Worm (Caenorhabditis elegans): ENCODE results near the gene tebp-1.
A peak's percentile ranks its signal among the peaks of the same experiment; 100 is the strongest.

Gene tebp-1

ce11 chrII:14406117-14406935, 44.5 kb downstream of the tebp-1 start:
- TF ChIP-seq dao-5 (tag; optimal IDR thresholded peaks at IDR 0.05) (no peak), him-1 (tag; optimal IDR thresholded peaks at IDR 0.05) (no peak), W03F9.2 (tag; optimal IDR thresholded peaks at IDR 0.05) (no peak)

DNA sequence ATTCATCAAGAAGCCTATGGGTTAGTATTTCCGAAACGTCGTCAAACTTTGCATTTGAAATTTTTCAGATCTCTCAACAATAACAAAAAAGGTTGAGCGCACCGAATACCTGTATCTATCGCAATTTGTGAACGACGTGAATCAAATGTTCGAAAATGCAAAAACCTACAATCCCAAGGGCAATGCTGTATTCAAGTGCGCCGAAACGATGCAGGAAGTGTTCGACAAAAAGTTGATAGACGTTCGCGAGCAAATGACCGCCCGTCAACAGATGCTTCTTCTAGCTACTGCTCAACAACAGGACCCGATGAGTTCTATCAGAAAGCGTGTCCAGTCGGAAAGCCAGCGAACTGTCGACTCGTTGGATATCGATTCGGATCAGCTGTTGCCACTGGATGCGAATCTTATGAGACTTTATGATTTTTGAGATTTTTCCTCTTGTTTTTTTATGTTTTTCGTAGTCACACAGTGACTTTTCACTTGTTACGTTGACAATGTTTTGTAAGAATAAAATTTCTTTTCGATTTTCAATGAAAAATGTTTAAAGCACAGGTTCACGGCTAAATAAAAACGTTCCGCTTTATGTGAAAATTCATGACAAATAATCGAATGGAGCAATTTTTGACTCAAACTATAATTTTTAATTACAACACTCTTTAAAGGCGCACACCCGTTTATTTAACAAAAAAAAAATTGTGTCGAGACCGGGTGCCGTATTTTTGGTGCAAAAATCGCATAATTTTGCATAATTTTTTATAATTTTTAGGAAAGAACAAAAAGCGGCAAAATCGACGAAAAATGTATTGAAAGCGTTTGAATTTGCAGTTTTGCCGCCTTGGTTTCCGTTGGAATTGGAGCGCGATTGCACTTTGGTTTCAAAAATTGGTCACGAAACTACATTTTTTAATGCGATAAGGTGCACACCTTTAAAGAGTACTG, 45.8 kb downstream of the tebp-1 start:
- TF ChIP-seq dao-5 (tag; optimal IDR thresholded peaks at IDR 0.05) (no peak), him-1 (tag; optimal IDR thresholded peaks at IDR 0.05) (no peak), W03F9.2 (tag; optimal IDR thresholded peaks at IDR 0.05) (peak; percentile 47)

- TF ChIP-seq him-1 (tag; optimal IDR thresholded peaks at IDR 0.05) (no peak), W03F9.2 (tag; optimal IDR thresholded peaks at IDR 0.05) (no peak), dao-5 (tag; optimal IDR thresholded peaks at IDR 0.05) (no peak)
These were observed 46.5 kb downstream of the tebp-1 start, which contains the start of gene F26H11.4 for ce11 chrII:14408312-14408711. Gene F26H11.4, plus strand, starts transcription at chrII:14408612.

ce11 chrII:14410768-14411167, 48.9 kb downstream of the tebp-1 start, which contains the start of gene dsb-2:
Gene dsb-2, plus strand, starts transcription at chrII:14411095.
- TF ChIP-seq him-1 (tag; optimal IDR thresholded peaks at IDR 0.05) (no peak), W03F9.2 (tag; optimal IDR thresholded peaks at IDR 0.05) (peak; percentile 11)

DNA sequence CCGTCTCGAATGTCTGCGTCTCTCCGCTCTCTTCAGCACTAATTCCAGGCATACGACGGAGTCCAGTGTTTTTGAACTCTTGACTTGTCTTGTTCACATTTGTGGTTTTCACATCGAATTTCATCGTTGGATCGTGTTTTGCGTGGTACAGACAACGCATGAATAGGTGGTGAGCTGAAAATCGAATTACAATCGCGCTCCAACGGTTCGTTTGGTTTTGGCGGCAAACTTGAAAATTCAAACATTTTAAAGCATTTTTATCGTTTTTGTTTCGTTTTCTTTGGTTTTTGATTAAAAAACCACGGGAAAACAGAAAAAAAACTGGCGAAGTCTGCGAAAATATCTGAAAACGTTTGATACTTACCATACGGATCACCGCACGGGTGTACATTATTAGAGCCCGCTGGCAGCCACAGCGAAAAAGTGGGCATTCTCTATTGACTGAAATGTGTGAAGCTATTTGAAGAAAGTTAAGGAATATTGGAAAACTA, 51.3 kb downstream of the tebp-1 start, which contains the start of gene exl-1:
Gene exl-1 (minus strand): TSS at position 441 of the 491 bp plus-strand sequence.
- no peak for TF ChIP-seq him-1 (tag; optimal IDR thresholded peaks at IDR 0.05)
- no peak for TF ChIP-seq W03F9.2 (tag; optimal IDR thresholded peaks at IDR 0.05)
- no peak for TF ChIP-seq dao-5 (tag; optimal IDR thresholded peaks at IDR 0.05)

ce11 chrII:14413709-14414108, 51.9 kb downstream of the tebp-1 start:
- no peak for TF ChIP-seq W03F9.2 (tag; optimal IDR thresholded peaks at IDR 0.05)
- TF ChIP-seq dao-5 (tag; optimal IDR thresholded peaks at IDR 0.05), result no peak
- TF ChIP-seq him-1 (tag; optimal IDR thresholded peaks at IDR 0.05), result no peak
